Fruit fly (Drosophila melanogaster) whole organism: ENCODE data around the gene JMJD5.

Experiments used
- EcR ChIP-seq, 2 experiments: fragments of >200 bp; optimal IDR thresholded peaks; 2 replicates each; lab custom pipeline; 2017; ENCODE audit warnings: missing biosample characterization in 2 of 2, missing genetic modification characterization in 2 of 2, missing genetic modification reagents in 2 of 2
- pan ChIP-seq: fragments of >200 bp; optimal IDR thresholded peaks from 2 replicates; lab custom pipeline; 2017
- psq ChIP-seq: fragments of >200 bp; optimal IDR thresholded peaks from 2 replicates; lab custom pipeline; 2017
- usp ChIP-seq: fragments of >200 bp; optimal IDR thresholded peaks from 2 replicates; lab custom pipeline; 2017; ENCODE audit warnings: missing biosample characterization, missing genetic modification characterization, mixed read lengths

dm6 chr3L:796926-797802 lies 44.0 kb downstream of the JMJD5 start:
- TF ChIP-seq psq (lab: Kevin White, UChicago): no peak
- TF ChIP-seq usp: no peak
- no peak for TF ChIP-seq EcR (GFP tag; optimal IDR thresholded peaks at IDR 0.05; lab: Kevin White, UChicago)
- TF ChIP-seq pan (lab: Kevin White, UChicago): no peak
